ENCODE assay signal across 5 worm cellular contexts in genomic region chrX:7037998-7038397, ce11.
TF ChIP-seq lines count a peak whose summit lies in the region.

No protein-coding gene starts in this region.

TF ChIP-seq in whole organism, L1 larva, 84 proteins besides CTCF, POLR2A, EP300 and RAD21:
- TF ChIP-seq swsn-7 (tag; optimal IDR thresholded peaks at IDR 0.05; lab: Kevin White, UChicago) (no peak), dsc-1 (tag; optimal IDR thresholded peaks at IDR 0.05; lab: Kevin White, UChicago) (no peak), ama-1 (optimal IDR thresholded peaks at IDR 0.05; lab: Kevin White, UChicago) (no peak), fkh-10 (GFP tag; optimal IDR thresholded peaks at IDR 0.05; lab: Kevin White, UChicago) (peak; percentile 62), lin-14 (GFP tag; optimal IDR thresholded peaks at IDR 0.05; lab: Kevin White, UChicago) (peak; percentile 50)

TF ChIP-seq in whole organism, L4 larva, 104 proteins besides CTCF, POLR2A, EP300 and RAD21:
- TF ChIP-seq F37D6.2 (tag; optimal IDR thresholded peaks at IDR 0.05; lab: Kevin White, UChicago) (no peak), ctbp-1 (GFP tag; IDR thresholded peaks at IDR 0.05; lab: Robert Waterston, UW) (0 out of 2 replicates have a peak, but pooled peaks have one; percentile 15), zag-1 (tag; optimal IDR thresholded peaks at IDR 0.05; lab: Kevin White, UChicago) (no peak), set-16 (GFP tag; IDR thresholded peaks at IDR 0.05; lab: Robert Waterston, UW) (no peak), aha-1 (tag; lab: Kevin White, UChicago) (peak; percentile 26), fkh-10 (GFP tag; optimal IDR thresholded peaks at IDR 0.05; lab: Kevin White, UChicago) (peak; percentile 7), dmd-8 (GFP tag; IDR thresholded peaks at IDR 0.05; lab: Robert Waterston, UW) (no peak), mxl-3 (GFP tag; optimal IDR thresholded peaks at IDR 0.05; lab: Kevin White, UChicago) (no peak)

TF ChIP-seq in whole organism, late embryonic, 69 proteins besides CTCF, POLR2A, EP300 and RAD21:
- TF ChIP-seq hlh-6 (tag; optimal IDR thresholded peaks at IDR 0.05; lab: Kevin White, UChicago) = no peak
- TF ChIP-seq unc-42 (tag; optimal IDR thresholded peaks at IDR 0.05; lab: Kevin White, UChicago) = peak; percentile 38
TF ChIP-seq in whole organism, late embryonic: peak in this region for 1.

TF ChIP-seq in whole organism, mixed stage, embryonic, 35 proteins besides CTCF, POLR2A, EP300 and RAD21:
- TF ChIP-seq pha-4 (tag; optimal IDR thresholded peaks at IDR 0.05; lab: Kevin White, UChicago) = no peak
- no peak for TF ChIP-seq nhr-2 (tag; optimal IDR thresholded peaks at IDR 0.05; lab: Kevin White, UChicago)
- TF ChIP-seq ces-1 (GFP tag; optimal IDR thresholded peaks at IDR 0.05; lab: Kevin White, UChicago) = peak; percentile 38
- no peak for TF ChIP-seq hlh-1 (tag; optimal IDR thresholded peaks at IDR 0.05; lab: Kevin White, UChicago)
- TF ChIP-seq ceh-83 (GFP tag; optimal IDR thresholded peaks at IDR 0.05; lab: Kevin White, UChicago) = no peak

TF ChIP-seq in whole organism, young adult, 124 proteins besides CTCF, POLR2A, EP300 and RAD21:
- no peak for TF ChIP-seq lsy-27 (tag; optimal IDR thresholded peaks at IDR 0.05; lab: Kevin White, UChicago; ENCODE audit: borderline replicate concordance, insufficient read depth)
- TF ChIP-seq F37B4.10 (GFP tag; IDR thresholded peaks at IDR 0.05; lab: Robert Waterston, UW) = 0 out of 2 replicates have a peak, but pooled peaks have one; percentile 70
